Worm (Caenorhabditis elegans): ENCODE results near the gene C07B5.8.

C07B5.8 gene

DNA sequence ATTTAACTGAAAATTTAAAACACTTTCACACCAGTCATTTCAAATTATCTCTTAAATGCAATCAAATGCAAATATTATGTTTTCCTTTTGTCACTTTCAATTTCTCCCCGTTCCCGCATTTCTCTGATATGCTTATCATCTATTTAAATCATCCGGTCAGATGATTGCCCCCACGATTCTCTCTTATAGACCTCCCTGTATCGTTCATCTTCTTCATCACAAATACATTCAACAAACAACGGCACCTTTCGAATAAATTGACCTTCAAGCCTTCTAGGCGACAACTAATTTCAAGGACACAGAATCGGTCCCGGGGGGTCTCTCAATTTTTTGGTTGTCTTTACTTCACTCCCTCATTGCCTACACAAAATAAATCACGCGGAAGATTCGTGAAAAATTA is 12.3 kb upstream of the C07B5.8 start:
- no peak for TF ChIP-seq dao-5 (tag; optimal IDR thresholded peaks at IDR 0.05)
- TF ChIP-seq W03F9.2 (tag; optimal IDR thresholded peaks at IDR 0.05): no peak
- no peak for TF ChIP-seq him-1 (tag; optimal IDR thresholded peaks at IDR 0.05)

DNA sequence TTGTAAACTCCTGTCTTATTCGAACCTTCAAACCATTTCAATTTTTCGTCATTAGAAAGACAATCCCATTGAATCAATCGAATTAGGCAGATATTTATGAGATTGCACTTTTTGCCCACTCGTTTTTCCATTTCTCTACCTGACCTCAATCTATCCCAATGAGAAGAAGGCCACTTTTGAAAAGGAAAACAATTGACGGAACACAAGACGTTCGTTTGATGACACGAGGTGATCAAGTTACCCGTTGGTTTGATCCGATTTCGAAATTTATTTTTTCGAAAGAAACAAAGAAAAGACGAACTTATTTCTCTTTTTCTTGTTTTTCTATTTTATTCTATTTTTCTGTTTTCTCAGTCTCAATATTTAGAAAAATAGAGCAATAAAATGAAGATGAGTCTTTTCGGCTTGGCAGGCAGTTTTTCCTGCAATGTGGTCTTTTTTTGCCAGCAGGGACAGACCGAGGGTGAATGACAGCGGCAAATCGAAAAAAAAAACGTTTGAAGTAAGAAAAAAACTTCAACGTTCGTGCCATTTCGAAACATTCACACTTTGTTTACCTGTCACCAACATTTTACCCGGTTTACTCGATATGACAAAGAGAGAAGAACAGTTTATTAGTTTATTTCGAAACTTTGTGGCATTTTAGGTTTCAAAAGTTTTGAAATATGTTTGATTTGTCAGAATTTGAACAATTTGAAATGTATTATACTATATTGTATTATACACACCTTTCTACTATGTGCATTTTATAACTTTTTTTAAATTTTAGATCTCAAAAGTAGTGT is 11.6 kb upstream of the C07B5.8 start:
- TF ChIP-seq W03F9.2 (tag; optimal IDR thresholded peaks at IDR 0.05) (no peak), him-1 (tag; optimal IDR thresholded peaks at IDR 0.05) (no peak), dao-5 (tag; optimal IDR thresholded peaks at IDR 0.05) (no peak)

- TF ChIP-seq W03F9.2 (tag; optimal IDR thresholded peaks at IDR 0.05): no peak
- no peak for TF ChIP-seq him-1 (tag; optimal IDR thresholded peaks at IDR 0.05)
- TF ChIP-seq dao-5 (tag; optimal IDR thresholded peaks at IDR 0.05): no peak
Measured at ce11 chrX:9547264-9547751, 10.7 kb upstream of the C07B5.8 start.

DNA sequence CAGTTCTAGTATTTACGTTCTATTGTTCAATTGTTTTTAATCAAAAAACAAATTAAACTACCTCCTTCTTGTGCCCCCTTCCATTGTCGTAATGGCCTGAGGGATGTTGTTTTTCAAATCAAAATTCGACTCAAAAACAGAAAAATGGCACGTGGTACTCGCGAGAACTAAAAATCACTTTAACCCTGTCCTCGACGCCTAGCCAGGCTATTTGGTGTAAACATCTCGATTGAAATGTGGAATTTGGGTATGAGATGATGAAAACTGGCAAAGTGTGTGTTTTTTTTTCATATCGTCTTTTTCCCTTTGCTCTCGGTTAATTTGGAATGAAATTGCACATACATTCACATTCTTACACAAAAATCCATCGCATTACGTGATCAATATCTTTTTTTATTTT is 10.1 kb upstream of the C07B5.8 start:
- TF ChIP-seq him-1 (tag; optimal IDR thresholded peaks at IDR 0.05) (no peak), W03F9.2 (tag; optimal IDR thresholded peaks at IDR 0.05) (no peak), dao-5 (tag; optimal IDR thresholded peaks at IDR 0.05) (no peak)

DNA sequence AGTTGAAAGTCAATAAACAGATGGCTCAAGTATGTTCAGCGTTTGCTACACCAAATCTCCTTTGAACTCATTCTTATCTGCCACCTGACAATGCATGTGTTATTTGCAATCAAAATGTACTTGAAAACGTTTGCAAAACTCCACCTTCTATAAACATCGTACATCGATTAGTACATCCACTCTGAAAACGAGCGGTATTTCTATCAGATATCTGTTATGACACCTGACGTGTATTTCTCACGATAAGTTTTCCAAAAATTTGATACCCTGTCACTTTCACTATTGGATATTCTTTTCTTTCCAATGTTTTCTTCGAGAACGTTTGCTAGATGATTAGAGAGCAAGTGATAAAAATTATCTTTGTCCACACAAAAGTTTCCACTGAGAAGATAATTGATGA is 7.8 kb upstream of the C07B5.8 start:
- TF ChIP-seq dao-5 (tag; optimal IDR thresholded peaks at IDR 0.05) (no peak), him-1 (tag; optimal IDR thresholded peaks at IDR 0.05) (no peak), W03F9.2 (tag; optimal IDR thresholded peaks at IDR 0.05) (no peak)

DNA sequence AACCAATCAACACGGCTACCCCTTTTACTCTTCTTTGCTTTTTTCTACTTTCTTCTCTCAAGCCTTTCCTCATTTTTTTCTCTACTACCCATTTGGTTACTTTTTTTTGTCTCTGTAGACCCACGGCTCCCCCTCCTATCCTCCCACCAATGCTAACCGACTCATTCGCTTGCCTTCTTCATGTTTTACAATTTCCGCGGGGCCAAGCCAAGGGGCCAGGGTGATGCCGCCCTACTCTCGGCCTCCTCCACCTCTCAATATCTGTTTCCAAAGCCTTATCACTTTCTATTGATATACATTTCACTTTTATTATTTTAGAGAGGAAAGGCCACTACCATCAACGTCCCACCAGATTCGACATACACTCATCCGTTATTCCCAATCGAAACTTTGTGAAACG is 6.8 kb upstream of the C07B5.8 start, which contains the start of gene F49E2.5:
TSS of gene F49E2.5 (plus strand) at position 301 of the 400 bp plus-strand sequence.
- TF ChIP-seq W03F9.2 (tag; optimal IDR thresholded peaks at IDR 0.05): no peak
- no peak for TF ChIP-seq him-1 (tag; optimal IDR thresholded peaks at IDR 0.05)
- no peak for TF ChIP-seq dao-5 (tag; optimal IDR thresholded peaks at IDR 0.05)

- no peak for TF ChIP-seq W03F9.2 (tag; optimal IDR thresholded peaks at IDR 0.05)
- TF ChIP-seq him-1 (tag; optimal IDR thresholded peaks at IDR 0.05): no peak
- no peak for TF ChIP-seq dao-5 (tag; optimal IDR thresholded peaks at IDR 0.05)
Measured at ce11 chrX:9540464-9540863, 3.9 kb upstream of the C07B5.8 start.

DNA sequence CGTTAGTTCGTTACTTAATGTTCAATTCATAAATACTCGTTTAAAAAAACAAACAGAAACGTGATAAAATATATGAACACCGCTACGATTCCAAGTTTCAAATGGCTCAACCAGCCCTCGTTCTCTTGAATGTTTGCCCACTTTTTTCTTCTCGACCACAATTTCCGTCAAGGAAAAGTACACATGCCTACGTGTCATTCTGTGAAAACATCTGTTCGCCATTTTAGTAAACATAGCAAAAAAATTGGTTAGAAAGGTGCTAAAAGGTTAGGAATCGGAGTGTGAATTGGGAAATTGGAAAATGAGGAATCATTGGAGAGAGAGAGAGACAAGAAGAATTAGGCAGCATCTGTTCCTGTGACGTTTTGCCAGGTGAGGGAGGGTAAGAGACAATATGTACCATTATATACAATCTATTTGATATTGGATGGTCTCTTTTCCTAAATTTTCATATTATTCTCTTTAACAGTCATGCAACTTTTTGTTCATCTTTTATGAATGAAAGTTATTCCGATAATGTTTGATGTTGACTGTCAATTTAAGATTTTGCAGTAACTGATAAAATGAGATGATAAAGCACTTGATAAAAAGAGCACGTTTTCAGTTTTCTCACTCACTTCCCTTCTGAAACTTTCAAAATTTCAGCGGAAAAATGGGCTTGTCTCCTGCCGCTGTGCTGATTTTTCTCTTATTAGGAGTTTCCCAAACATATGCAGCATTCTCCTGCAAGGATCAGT is 2.9 kb upstream of the C07B5.8 start, which contains the start of gene nuc-1:
TSS of gene nuc-1 (plus strand) at position 612 of the 737 bp plus-strand sequence.
- TF ChIP-seq dao-5 (tag; optimal IDR thresholded peaks at IDR 0.05): no peak

DNA sequence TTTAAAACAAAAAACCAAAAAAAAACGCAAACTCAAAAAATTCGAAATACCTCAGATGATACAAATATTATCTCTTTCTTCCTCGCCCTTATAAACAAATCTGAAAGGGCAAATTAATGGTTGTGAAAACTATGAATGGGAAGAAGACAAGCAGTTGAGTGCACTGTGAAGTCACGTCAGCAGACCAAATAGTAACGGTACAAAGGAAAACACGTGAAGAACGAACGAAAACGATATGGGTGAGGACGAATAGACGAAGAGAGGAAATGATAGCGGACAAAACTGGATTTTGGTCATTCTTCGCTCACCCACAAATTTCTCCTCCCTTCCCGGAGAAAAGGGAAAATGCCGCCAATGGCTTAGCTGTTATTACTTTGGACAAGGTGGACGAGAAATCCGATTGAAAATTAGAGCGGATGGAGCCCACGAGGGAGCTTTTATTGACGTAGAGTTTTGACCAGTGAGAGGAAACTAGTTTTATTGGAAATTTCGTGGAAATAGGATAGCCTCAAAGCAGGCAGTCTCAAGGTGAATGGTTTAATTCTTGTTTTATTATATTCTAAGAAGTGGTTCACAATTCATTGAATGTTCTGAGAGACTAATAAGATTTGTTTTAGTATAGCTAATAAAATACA is 1.1 kb upstream of the C07B5.8 start:
- TF ChIP-seq dao-5 (tag; optimal IDR thresholded peaks at IDR 0.05) (no peak), him-1 (tag; optimal IDR thresholded peaks at IDR 0.05) (no peak), W03F9.2 (tag; optimal IDR thresholded peaks at IDR 0.05) (no peak)

DNA sequence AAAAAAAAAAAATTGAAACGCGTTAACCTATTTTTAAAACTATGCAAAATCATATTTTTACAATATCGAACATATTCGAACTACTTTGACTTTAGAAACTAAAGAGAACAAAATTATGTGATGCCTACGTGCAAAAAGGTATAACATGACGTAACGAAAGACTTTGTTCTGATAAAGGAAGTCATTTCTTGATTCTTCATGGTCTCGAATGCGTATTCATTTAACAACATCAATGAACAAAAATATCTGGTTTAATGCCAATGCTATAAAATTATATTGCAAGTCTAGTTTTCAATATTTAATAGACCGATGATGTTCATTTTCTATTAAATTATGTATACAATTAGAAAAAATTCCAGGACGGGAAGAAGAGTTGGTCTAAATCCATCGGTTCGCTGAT is 557 bp downstream of the C07B5.8 start:
- TF ChIP-seq W03F9.2 (tag; optimal IDR thresholded peaks at IDR 0.05) (no peak), dao-5 (tag; optimal IDR thresholded peaks at IDR 0.05) (no peak), him-1 (tag; optimal IDR thresholded peaks at IDR 0.05) (no peak)

- no peak for TF ChIP-seq W03F9.2 (tag; optimal IDR thresholded peaks at IDR 0.05)
- no peak for TF ChIP-seq him-1 (tag; optimal IDR thresholded peaks at IDR 0.05)
- TF ChIP-seq dao-5 (tag; optimal IDR thresholded peaks at IDR 0.05): no peak
Measured at ce11 chrX:9531640-9532039, 4.9 kb downstream of the C07B5.8 start.

DNA sequence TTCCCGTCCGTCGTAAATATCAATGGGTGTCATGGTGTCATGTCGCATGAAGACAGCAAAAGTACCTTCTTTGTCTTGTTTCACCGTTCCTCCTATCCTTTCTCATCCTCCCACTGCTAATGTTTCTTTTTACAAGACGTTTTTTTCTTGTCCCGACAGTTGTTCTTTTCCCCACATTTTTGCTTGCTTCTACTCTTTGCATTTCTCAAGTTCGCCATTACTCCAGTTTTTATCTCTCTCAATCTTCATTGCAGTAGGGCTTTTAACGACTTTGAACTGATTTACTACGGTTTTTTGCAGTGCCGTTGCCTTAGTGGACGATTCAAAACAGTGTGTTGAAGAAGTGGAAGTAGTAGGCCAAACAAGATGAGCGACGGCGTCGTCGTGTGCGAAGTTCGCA is 7.2 kb downstream of the C07B5.8 start, which contains the start of gene C07B5.4:
TSS of gene C07B5.4 (plus strand) at position 301 of the 400 bp plus-strand sequence.
- TF ChIP-seq dao-5 (tag; optimal IDR thresholded peaks at IDR 0.05) (no peak), him-1 (tag; optimal IDR thresholded peaks at IDR 0.05) (no peak), W03F9.2 (tag; optimal IDR thresholded peaks at IDR 0.05) (no peak)

DNA sequence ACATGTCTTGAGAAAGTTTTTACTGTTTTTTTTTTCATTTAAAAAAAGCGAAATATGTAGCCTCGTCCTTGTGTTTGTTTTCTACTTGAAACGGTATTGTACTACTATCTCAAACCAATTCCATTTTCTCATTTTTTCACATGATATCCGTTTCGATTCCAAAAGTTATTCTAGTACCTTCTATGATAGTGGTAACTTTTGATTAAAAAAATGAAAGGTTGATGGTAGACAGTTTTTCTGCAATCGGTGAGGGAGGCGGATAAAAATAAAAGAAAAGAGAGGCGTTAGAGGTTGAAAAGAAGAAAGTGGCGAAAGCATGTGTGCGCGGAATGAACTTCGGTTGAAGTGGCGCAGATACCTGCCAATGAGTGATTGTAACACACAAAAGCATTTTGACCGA is 8.7 kb downstream of the C07B5.8 start:
- TF ChIP-seq him-1 (tag; optimal IDR thresholded peaks at IDR 0.05) (no peak), dao-5 (tag; optimal IDR thresholded peaks at IDR 0.05) (no peak), W03F9.2 (tag; optimal IDR thresholded peaks at IDR 0.05) (no peak)

- no peak for TF ChIP-seq W03F9.2 (tag; optimal IDR thresholded peaks at IDR 0.05)
- no peak for TF ChIP-seq him-1 (tag; optimal IDR thresholded peaks at IDR 0.05)
- TF ChIP-seq dao-5 (tag; optimal IDR thresholded peaks at IDR 0.05): no peak
Measured at ce11 chrX:9523118-9523517, 13.4 kb downstream of the C07B5.8 start, which contains the start of gene C07B5.3. TSS of gene C07B5.3 (minus strand) at chrX:9523218.
